Fruit fly (Drosophila melanogaster) whole organism, embryonic: Measurements from ENCODE around the gene CG3008.

ENCODE experiments used
- Ada2b ChIP-seq: fragments of 200-800 bp; sonication (Bioruptor generic); IDR thresholded peaks from 2 replicates; pipeline ENCODE4 v1.3.6; 2022; ENCODE audit warnings: missing biosample characterization, missing genetic modification characterization
- Aef1 ChIP-seq: fragments of 200-800 bp; sonication (Bioruptor generic); IDR thresholded peaks from 3 replicates; pipeline ENCODE4 v1.3.6; 2022; ENCODE audit warnings: missing biosample characterization, missing genetic modification characterization
- Asciz ChIP-seq: fragments of 200-800 bp; sonication (Bioruptor generic); optimal IDR thresholded peaks from 2 replicates; lab custom pipeline; 2017; ENCODE audit warnings: missing biosample characterization, mild to moderate bottlenecking, missing genetic modification characterization, missing genetic modification reagents
- BtbVII ChIP-seq: fragments of 200-800 bp; sonication (Bioruptor generic); optimal IDR thresholded peaks from 3 replicates; lab custom pipeline; 2017; ENCODE audit warnings: missing biosample characterization, mild to moderate bottlenecking, missing genetic modification characterization
- CG10147 ChIP-seq: fragments of 200-800 bp; sonication (Bioruptor generic); optimal IDR thresholded peaks from 2 replicates; lab custom pipeline; 2019; ENCODE audit warnings: missing biosample characterization, mild to moderate bottlenecking, missing genetic modification characterization, moderate library complexity
- CG10321 ChIP-seq: fragments of 200-800 bp; sonication (Bioruptor generic); IDR thresholded peaks from 2 replicates; pipeline ENCODE4 v1.3.6; 2022; ENCODE audit warnings: missing biosample characterization, missing genetic modification characterization
- CG12299 ChIP-seq: fragments of 200-800 bp; sonication (Bioruptor generic); optimal IDR thresholded peaks from 2 replicates; lab custom pipeline; 2018; ENCODE audit warnings: missing biosample characterization, mild to moderate bottlenecking, missing genetic modification characterization
- CG1647 ChIP-seq: fragments of 200-800 bp; sonication (Bioruptor generic); optimal IDR thresholded peaks from 3 replicates; lab custom pipeline; 2016; ENCODE audit warnings: missing biosample characterization, missing genetic modification characterization
- CG18476 ChIP-seq: fragments of 200-800 bp; sonication (Bioruptor generic); optimal IDR thresholded peaks from 2 replicates; lab custom pipeline; 2016; ENCODE audit warnings: missing biosample characterization, mild to moderate bottlenecking, missing genetic modification characterization
- CG2202 ChIP-seq: fragments of 200-800 bp; sonication (Bioruptor generic); optimal IDR thresholded peaks from 2 replicates; lab custom pipeline; 2018; ENCODE audit warnings: missing biosample characterization, mild to moderate bottlenecking, missing genetic modification characterization
- CG4404 ChIP-seq: fragments of 200-800 bp; sonication (Bioruptor generic); IDR thresholded peaks from 2 replicates; pipeline ENCODE4 v1.3.6; 2022; ENCODE audit warnings: missing biosample characterization, missing genetic modification characterization
- CG8359 ChIP-seq: fragments of 200-800 bp; sonication (Bioruptor generic); optimal IDR thresholded peaks from 2 replicates; lab custom pipeline; 2017; ENCODE audit warnings: missing biosample characterization, mild to moderate bottlenecking, missing genetic modification characterization, borderline replicate concordance
- CG8478 ChIP-seq: fragments of >200 bp; optimal IDR thresholded peaks from 2 replicates; lab custom pipeline; 2018
- D19A ChIP-seq: fragments of 200-800 bp; optimal IDR thresholded peaks from 3 replicates; lab custom pipeline; 2019; ENCODE audit warnings: missing biosample characterization, mild to moderate bottlenecking, missing genetic modification characterization, moderate library complexity
- D19B ChIP-seq: fragments of 200-800 bp; sonication (Bioruptor generic); optimal IDR thresholded peaks from 2 replicates; lab custom pipeline; 2017; ENCODE audit warnings: missing biosample characterization, mild to moderate bottlenecking, missing genetic modification characterization
- Dref ChIP-seq: fragments of 200-800 bp; sonication (Bioruptor generic); IDR thresholded peaks from 2 replicates; pipeline ENCODE4 v1.3.6; 2022; ENCODE audit warnings: missing biosample characterization, missing genetic modification characterization
- Drgx ChIP-seq: fragments of 200-800 bp; sonication (Bioruptor generic); IDR thresholded peaks from 2 replicates; pipeline ENCODE4 v1.3.6; 2022; ENCODE audit warnings: missing biosample characterization, missing genetic modification characterization
- Fer2 ChIP-seq: fragments of 200-800 bp; sonication (Bioruptor generic); optimal IDR thresholded peaks from 2 replicates; lab custom pipeline; 2018; ENCODE audit warnings: missing biosample characterization, mild to moderate bottlenecking, missing genetic modification characterization, moderate library complexity
- Hmr ChIP-seq: fragments of 200-800 bp; sonication (Bioruptor generic); optimal IDR thresholded peaks from 3 replicates; lab custom pipeline; 2017; ENCODE audit warnings: mild to moderate bottlenecking, missing biosample characterization, missing genetic modification reagents, missing genetic modification characterization
- Lhr ChIP-seq: fragments of 200-800 bp; sonication (Bioruptor generic); optimal IDR thresholded peaks from 3 replicates; lab custom pipeline; 2017; ENCODE audit warnings: mild to moderate bottlenecking, missing biosample characterization, missing genetic modification reagents, missing genetic modification characterization
- MTF-1 ChIP-seq: fragments of 200-800 bp; sonication (Bioruptor generic); optimal IDR thresholded peaks from 2 replicates; lab custom pipeline; 2018; ENCODE audit warnings: missing biosample characterization, mild to moderate bottlenecking, missing genetic modification characterization, borderline replicate concordance
- Opbp ChIP-seq: fragments of 200-800 bp; sonication (Bioruptor generic); IDR thresholded peaks from 3 replicates; pipeline ENCODE4 v1.3.6; 2022; ENCODE audit warnings: missing biosample characterization, missing genetic modification characterization; ENCODE audit not compliant: partially characterized antibody
- PHDP ChIP-seq: fragments of 200-800 bp; sonication (Bioruptor generic); optimal IDR thresholded peaks from 3 replicates; lab custom pipeline; 2018; ENCODE audit warnings: missing biosample characterization, mild to moderate bottlenecking, missing genetic modification characterization, moderate library complexity
- Scr ChIP-seq: fragments of 200-800 bp; sonication (Bioruptor generic); IDR thresholded peaks from 2 replicates; pipeline ENCODE4 v1.3.6; 2022; ENCODE audit warnings: missing biosample characterization, missing genetic modification characterization; ENCODE audit not compliant: partially characterized antibody
- Sry-β ChIP-seq: fragments of 200-800 bp; sonication (Bioruptor generic); optimal IDR thresholded peaks from 2 replicates; lab custom pipeline; 2018; ENCODE audit warnings: missing biosample characterization, mild to moderate bottlenecking, missing genetic modification characterization, moderate library complexity
- al ChIP-seq: fragments of 200-800 bp; sonication (Bioruptor generic); IDR thresholded peaks from 2 replicates; pipeline ENCODE4 v1.3.6; 2022; ENCODE audit warnings: missing biosample characterization, missing genetic modification characterization
- bbx ChIP-seq: fragments of 200-800 bp; sonication (Bioruptor generic); IDR thresholded peaks from 2 replicates; pipeline ENCODE4 v1.3.6; 2022; ENCODE audit warnings: missing biosample characterization, missing genetic modification characterization; ENCODE audit not compliant: partially characterized antibody
- bowl ChIP-seq: fragments of 200-800 bp; sonication (Bioruptor generic); IDR thresholded peaks from 2 replicates; pipeline ENCODE4 v1.3.6; 2022; ENCODE audit warnings: missing biosample characterization, missing genetic modification characterization
- chif ChIP-seq, 2 experiments: fragments of 200-800 bp; sonication (Bioruptor generic); optimal IDR thresholded peaks; 3 replicates each; lab custom pipeline; 2016; ENCODE audit warnings: missing biosample characterization in 2 of 2, missing genetic modification characterization in 2 of 2
- crol ChIP-seq: fragments of 200-800 bp; sonication (Bioruptor generic); IDR thresholded peaks from 2 replicates; pipeline ENCODE4 v1.3.6; 2022; ENCODE audit warnings: missing biosample characterization, missing genetic modification characterization
- disco-r ChIP-seq: fragments of 200-800 bp; sonication (Bioruptor generic); optimal IDR thresholded peaks from 2 replicates; lab custom pipeline; 2016; ENCODE audit warnings: missing biosample characterization, missing genetic modification characterization
- en ChIP-seq: fragments of 200-800 bp; sonication (Bioruptor generic); optimal IDR thresholded peaks from 2 replicates; lab custom pipeline; 2016; ENCODE audit warnings: missing biosample characterization, missing genetic modification characterization
- ewg ChIP-seq: fragments of 200-800 bp; sonication (Bioruptor generic); optimal IDR thresholded peaks from 3 replicates; lab custom pipeline; 2017; ENCODE audit warnings: mild to moderate bottlenecking, missing biosample characterization, missing genetic modification reagents, missing genetic modification characterization
- gcm2 ChIP-seq: fragments of 200-800 bp; sonication (Bioruptor generic); optimal IDR thresholded peaks from 2 replicates; lab custom pipeline; 2016; ENCODE audit warnings: missing biosample characterization, missing genetic modification characterization
- grau ChIP-seq: fragments of 200-800 bp; optimal IDR thresholded peaks from 3 replicates; lab custom pipeline; 2019; ENCODE audit warnings: missing biosample characterization, mild to moderate bottlenecking, missing genetic modification characterization, moderate library complexity
- gsb-n ChIP-seq: fragments of 200-800 bp; sonication (Bioruptor generic); optimal IDR thresholded peaks from 3 replicates; lab custom pipeline; 2018; ENCODE audit warnings: missing biosample characterization, mild to moderate bottlenecking, missing genetic modification characterization
- ham ChIP-seq: fragments of 200-800 bp; sonication (Bioruptor generic); IDR thresholded peaks from 2 replicates; pipeline ENCODE4 v1.3.6; 2022; ENCODE audit warnings: missing biosample characterization, missing genetic modification characterization
- her ChIP-seq: fragments of 200-800 bp; sonication (Bioruptor generic); optimal IDR thresholded peaks from 2 replicates; lab custom pipeline; 2016; ENCODE audit warnings: missing biosample characterization, missing genetic modification characterization
- insv ChIP-seq, 2 experiments: fragments of 200-800 bp; sonication (Bioruptor generic); optimal IDR thresholded peaks; 3 replicates each; lab custom pipeline; 2016 to 2018; ENCODE audit warnings: missing biosample characterization in 2 of 2, missing genetic modification characterization in 2 of 2
- lab ChIP-seq: fragments of 200-800 bp; sonication (Bioruptor generic); optimal IDR thresholded peaks from 3 replicates; lab custom pipeline; 2017; ENCODE audit warnings: missing biosample characterization, missing genetic modification characterization, mild to moderate bottlenecking, moderate library complexity, missing genetic modification reagents
- lilli ChIP-seq: fragments of 200-800 bp; sonication (Bioruptor generic); optimal IDR thresholded peaks from 3 replicates; lab custom pipeline; 2016; ENCODE audit warnings: missing biosample characterization, missing genetic modification characterization
- mirr ChIP-seq: fragments of 200-800 bp; sonication (Bioruptor generic); optimal IDR thresholded peaks from 3 replicates; lab custom pipeline; 2018; ENCODE audit warnings: missing biosample characterization, mild to moderate bottlenecking, missing genetic modification characterization
- odd ChIP-seq: fragments of 200-800 bp; sonication (Bioruptor generic); optimal IDR thresholded peaks from 2 replicates; lab custom pipeline; 2017; ENCODE audit warnings: missing biosample characterization, mild to moderate bottlenecking, missing genetic modification characterization
- pnt ChIP-seq: fragments of 200-800 bp; sonication (Bioruptor generic); optimal IDR thresholded peaks from 3 replicates; lab custom pipeline; 2016; ENCODE audit warnings: missing biosample characterization, missing genetic modification characterization
- sc ChIP-seq, 3 experiments: fragments of >200 bp in 2 of 3; fragments of 200-800 bp in 1 of 3; sonication (Bioruptor generic) in 1 of 3; optimal IDR thresholded peaks; 2 replicates in 2 of 3; 3 replicates in 1 of 3; lab custom pipeline; 2017; ENCODE audit warnings: mild to moderate bottlenecking in 1 of 3, missing biosample characterization in 1 of 3, missing genetic modification characterization in 1 of 3, missing genetic modification reagents in 1 of 3
- toy ChIP-seq: fragments of 200-800 bp; sonication (Bioruptor generic); IDR thresholded peaks from 2 replicates; pipeline ENCODE4 v1.3.6; 2022; ENCODE audit warnings: missing biosample characterization, missing genetic modification characterization
- trh ChIP-seq: fragments of 200-800 bp; sonication (Bioruptor generic); optimal IDR thresholded peaks from 2 replicates; lab custom pipeline; 2016; ENCODE audit warnings: missing biosample characterization, missing genetic modification characterization
- vfl ChIP-seq: fragments of 200-800 bp; sonication (Bioruptor generic); optimal IDR thresholded peaks from 2 replicates; lab custom pipeline; 2016; ENCODE audit warnings: missing biosample characterization, missing genetic modification characterization
- vnd ChIP-seq: fragments of 200-800 bp; sonication (Bioruptor generic); IDR thresholded peaks from 3 replicates; pipeline ENCODE4 v1.3.6; 2022; ENCODE audit warnings: missing biosample characterization, missing genetic modification characterization; ENCODE audit not compliant: partially characterized antibody

The CG3008 gene

dm6 chr2L:4847191-4847853 lies 35.8 kb upstream of the CG3008 start, which contains the start of the genes mxt and CG11927 (continued):
- TF ChIP-seq Opbp (GFP tag; lab: Robert Waterston, UW), result peak; percentile 90
- no peak for TF ChIP-seq CG8359 (GFP tag; lab: Kevin White, UChicago)
- peak; percentile 47 for TF ChIP-seq grau (tag; lab: Kevin White, UChicago)
- peak; percentile 73 for TF ChIP-seq Dref (GFP tag; lab: Robert Waterston, UW)
- TF ChIP-seq D19A, result no peak
- no peak for TF ChIP-seq al (GFP tag; lab: Robert Waterston, UW)
- TF ChIP-seq CG4404, result 0 out of 2 replicates have a peak, but pooled peaks have one; percentile 9
- TF ChIP-seq sc (optimal IDR thresholded peaks at IDR 0.05; lab: Kevin White, UChicago), result no peak
- TF ChIP-seq sc (GFP tag; optimal IDR thresholded peaks at IDR 0.05; lab: Kevin White, UChicago), result no peak
- peak; percentile 8 for TF ChIP-seq vfl (GFP tag; lab: Kevin White, UChicago)
- no peak for TF ChIP-seq CG10321 (GFP tag; lab: Robert Waterston, UW)
- no peak for TF ChIP-seq CG2202 (tag; lab: Kevin White, UChicago)
- TF ChIP-seq Fer2 (tag; lab: Kevin White, UChicago), result peak; percentile 12
- TF ChIP-seq insv (GFP tag; optimal IDR thresholded peaks at IDR 0.05; lab: Kevin White, UChicago), result no peak
- peak; percentile 81 for TF ChIP-seq vnd
- peak; percentile 88 for TF ChIP-seq Sry-β
- peak; percentile 31 for TF ChIP-seq CG1647 (GFP tag; lab: Kevin White, UChicago)
- TF ChIP-seq en (GFP tag; lab: Kevin White, UChicago), result no peak
- no peak for TF ChIP-seq gcm2 (GFP tag; lab: Kevin White, UChicago)
- peak; percentile 92 for TF ChIP-seq Scr (GFP tag; lab: Robert Waterston, UW)
- TF ChIP-seq CG10147 (GFP tag; lab: Kevin White, UChicago), result peak; percentile 24
- TF ChIP-seq BtbVII (GFP tag; lab: Kevin White, UChicago), result no peak
- TF ChIP-seq ewg (GFP tag; lab: Kevin White, UChicago), result no peak
- peak; percentile 88 for TF ChIP-seq bbx (GFP tag; lab: Robert Waterston, UW)
- no peak for TF ChIP-seq PHDP (tag; lab: Kevin White, UChicago)
- peak; percentile 34 for TF ChIP-seq CG18476 (GFP tag; lab: Kevin White, UChicago)
- TF ChIP-seq lilli (GFP tag; lab: Kevin White, UChicago), result peak; percentile 75
- TF ChIP-seq Drgx (GFP tag; lab: Robert Waterston, UW), result no peak
- no peak for TF ChIP-seq toy (GFP tag; lab: Robert Waterston, UW)
- no peak for TF ChIP-seq disco-r (GFP tag; lab: Kevin White, UChicago)
- no peak for TF ChIP-seq ham
- TF ChIP-seq bowl (GFP tag; lab: Robert Waterston, UW), result no peak
- TF ChIP-seq MTF-1 (GFP tag; lab: Kevin White, UChicago), result no peak
- TF ChIP-seq Lhr (GFP tag; lab: Kevin White, UChicago), result peak; percentile 28
- TF ChIP-seq trh (GFP tag; lab: Kevin White, UChicago), result no peak
- no peak for TF ChIP-seq odd (GFP tag; lab: Kevin White, UChicago)
- no peak for TF ChIP-seq D19B
- TF ChIP-seq Aef1 (GFP tag; lab: Robert Waterston, UW), result peak; percentile 20; the same call in 2 of the 3 replicates
- no peak for TF ChIP-seq mirr (GFP tag; lab: Kevin White, UChicago)
- TF ChIP-seq Asciz, result no peak
- no peak for TF ChIP-seq crol (GFP tag; lab: Robert Waterston, UW)
- TF ChIP-seq Hmr (GFP tag; lab: Kevin White, UChicago), result no peak
- no peak for TF ChIP-seq CG12299 (tag; lab: Kevin White, UChicago)
- no peak for TF ChIP-seq lab (GFP tag; lab: Kevin White, UChicago)
- TF ChIP-seq pnt (GFP tag; lab: Kevin White, UChicago), result peak; percentile 56
- TF ChIP-seq gsb-n (tag; lab: Kevin White, UChicago), result no peak
- no peak for TF ChIP-seq CG8478 (lab: Kevin White, UChicago)
- TF ChIP-seq Ada2b (GFP tag; lab: Robert Waterston, UW), result no peak
- TF ChIP-seq her (GFP tag; lab: Kevin White, UChicago), result no peak
- peak; percentile 5 to 23 for TF ChIP-seq chif (GFP tag; optimal IDR thresholded peaks at IDR 0.05; lab: Kevin White, UChicago)
